Worm (Caenorhabditis elegans) whole organism, midembryonic: Measurements from ENCODE around the gene F58B4.5.

Experiments
- T22C8.4 ChIP-seq: fragments of 200-800 bp; sonication (Bioruptor generic); IDR thresholded peaks from 2 replicates; pipeline ENCODE4 v1.3.6; 2022; ENCODE audit warnings: missing genetic modification characterization, missing compliant biosample characterization
- cog-1 ChIP-seq: sonication (generic microtip); optimal IDR thresholded peaks from 2 replicates; lab custom pipeline; 2016; ENCODE audit warnings: missing genetic modification characterization, missing compliant biosample characterization
- flt-1 ChIP-seq: fragments of 200-800 bp; sonication (Bioruptor generic); IDR thresholded peaks from 2 replicates; pipeline ENCODE4 v1.3.6; 2022; ENCODE audit warnings: missing genetic modification characterization, missing compliant biosample characterization
- klf-2 ChIP-seq: fragments of 200-800 bp; sonication (Bioruptor generic); conservative IDR thresholded peaks from 2 replicates; pipeline ENCODE4 v1.3.6; 2022; ENCODE audit warnings: missing genetic modification reagents, missing genetic modification characterization, missing compliant biosample characterization
- med-1 ChIP-seq: sonication (generic microtip); optimal IDR thresholded peaks from 2 replicates; lab custom pipeline; 2017; ENCODE audit warnings: missing genetic modification characterization, mild to moderate bottlenecking, missing compliant biosample characterization, antibody characterized with exemption, missing genetic modification reagents; ENCODE audit not compliant: insufficient read depth
- ref-1 ChIP-seq: fragments of 200-800 bp; sonication (Bioruptor generic); conservative IDR thresholded peaks from 2 replicates; pipeline ENCODE4 v1.3.6; 2022; ENCODE audit warnings: missing genetic modification reagents, missing genetic modification characterization, missing compliant biosample characterization
- tab-1 ChIP-seq: fragments of 200-800 bp; sonication (Bioruptor generic); IDR thresholded peaks from 2 replicates; pipeline ENCODE4 v1.3.6; 2022; ENCODE audit warnings: missing genetic modification characterization, missing compliant biosample characterization
- ztf-23 ChIP-seq: fragments of 200-800 bp; sonication (Bioruptor generic); IDR thresholded peaks from 2 replicates; pipeline ENCODE4 v1.3.6; 2022; ENCODE audit warnings: missing genetic modification reagents, missing genetic modification characterization, missing compliant biosample characterization
- ztf-29 ChIP-seq: fragments of 200-800 bp; sonication (Bioruptor generic); IDR thresholded peaks from 2 replicates; pipeline ENCODE4 v1.3.6; 2022; ENCODE audit warnings: missing genetic modification reagents, missing genetic modification characterization, missing compliant biosample characterization

F58B4.5 gene

DNA sequence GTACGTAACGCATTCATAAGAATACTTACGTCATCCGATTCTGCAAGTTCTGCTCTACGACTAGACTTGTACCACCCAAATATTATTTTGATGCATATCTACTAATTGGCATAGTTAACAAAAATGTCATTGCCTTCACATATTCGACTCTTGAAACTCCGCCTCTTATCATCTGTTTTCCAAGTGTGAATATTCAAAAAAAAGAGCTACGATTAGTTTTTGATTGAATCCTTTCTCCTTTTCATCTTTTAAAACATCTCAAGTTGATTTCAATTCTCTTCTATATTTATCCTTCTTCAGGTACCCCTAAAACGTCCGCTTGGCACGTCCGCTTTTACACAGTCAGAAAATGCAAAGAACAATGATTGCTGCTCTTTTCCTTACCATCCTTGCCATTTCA, 15.4 kb downstream of the F58B4.5 start, which contains the start of gene F17C11.2:
TSS of gene F17C11.2 (plus strand) at position 301 of the 400 bp plus-strand sequence.
- no peak for TF ChIP-seq flt-1 (GFP tag; lab: Robert Waterston, UW)
- no peak for TF ChIP-seq T22C8.4
- TF ChIP-seq ztf-23 (GFP tag; lab: Robert Waterston, UW) = no peak
- TF ChIP-seq med-1 = no peak
- no peak for TF ChIP-seq ref-1
- TF ChIP-seq tab-1 = no peak
- no peak for TF ChIP-seq cog-1 (tag; lab: Kevin White, UChicago)
- TF ChIP-seq ztf-29 (GFP tag; lab: Robert Waterston, UW) = no peak
- TF ChIP-seq klf-2 (GFP tag; lab: Robert Waterston, UW) = no peak

DNA sequence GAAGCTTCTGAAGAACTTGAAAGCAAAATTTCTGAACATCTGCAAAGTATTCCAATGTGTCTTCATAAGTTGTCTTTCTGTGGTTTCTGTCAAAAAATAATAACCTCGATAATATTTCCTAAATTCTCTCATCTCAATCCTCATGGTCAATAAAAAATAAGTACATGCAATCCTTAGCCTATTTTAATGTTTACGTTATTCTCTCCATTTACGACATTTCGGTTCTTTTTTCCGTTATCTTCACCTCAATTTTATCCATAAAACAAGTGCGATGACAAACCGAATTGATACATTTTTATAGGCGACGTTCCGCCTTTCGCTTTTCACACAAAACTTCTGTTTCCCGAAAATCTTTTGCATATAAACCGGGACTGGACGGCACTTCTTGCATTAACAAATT, 17.0 kb downstream of the F58B4.5 start, which contains the start of gene col-153:
TSS of gene col-153 (plus strand) at position 301 of the 400 bp plus-strand sequence.
- TF ChIP-seq cog-1 (tag; lab: Kevin White, UChicago) = no peak
- no peak for TF ChIP-seq T22C8.4
- no peak for TF ChIP-seq ztf-23 (GFP tag; lab: Robert Waterston, UW)
- TF ChIP-seq flt-1 (GFP tag; lab: Robert Waterston, UW) = no peak
- no peak for TF ChIP-seq ref-1
- TF ChIP-seq med-1 = no peak
- TF ChIP-seq ztf-29 (GFP tag; lab: Robert Waterston, UW) = no peak
- no peak for TF ChIP-seq klf-2 (GFP tag; lab: Robert Waterston, UW)

DNA sequence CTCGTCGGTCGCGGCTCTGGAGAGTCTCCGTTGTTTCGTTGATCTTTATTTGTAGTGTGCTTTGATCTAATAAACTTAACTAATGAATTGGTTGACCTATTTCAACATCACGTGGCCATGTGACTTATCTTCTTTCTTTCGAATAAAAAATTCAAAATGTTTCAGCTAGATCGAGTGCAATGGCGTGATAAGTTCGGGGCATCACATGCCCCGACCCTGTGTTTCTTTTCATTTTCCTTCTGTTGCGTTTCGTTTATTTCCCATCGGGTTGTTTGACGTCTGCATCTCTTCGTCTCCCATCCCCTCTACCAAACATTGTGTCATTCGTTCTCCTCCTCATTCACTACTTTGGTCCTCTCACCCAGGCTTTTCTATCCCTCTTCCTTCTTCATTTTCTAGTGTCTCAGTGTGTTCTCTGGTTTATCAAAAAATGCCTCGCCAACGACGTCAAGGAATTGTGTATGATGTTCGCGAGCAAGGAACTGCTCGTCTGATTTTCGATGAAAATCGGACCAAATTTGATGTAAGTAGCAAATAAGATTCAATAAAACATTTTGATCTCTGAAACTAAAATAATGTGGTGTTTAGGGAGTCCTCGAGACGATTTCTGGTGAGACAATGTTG, 19.3 kb downstream of the F58B4.5 start, which contains the start of gene F17C11.4:
TSS of gene F17C11.4 (plus strand) at position 206 of the 624 bp plus-strand sequence.
- TF ChIP-seq ztf-23 (GFP tag; lab: Robert Waterston, UW) (peak; percentile 34; the same call in 1 of the 2 replicates), flt-1 (GFP tag; lab: Robert Waterston, UW) (no peak)

DNA sequence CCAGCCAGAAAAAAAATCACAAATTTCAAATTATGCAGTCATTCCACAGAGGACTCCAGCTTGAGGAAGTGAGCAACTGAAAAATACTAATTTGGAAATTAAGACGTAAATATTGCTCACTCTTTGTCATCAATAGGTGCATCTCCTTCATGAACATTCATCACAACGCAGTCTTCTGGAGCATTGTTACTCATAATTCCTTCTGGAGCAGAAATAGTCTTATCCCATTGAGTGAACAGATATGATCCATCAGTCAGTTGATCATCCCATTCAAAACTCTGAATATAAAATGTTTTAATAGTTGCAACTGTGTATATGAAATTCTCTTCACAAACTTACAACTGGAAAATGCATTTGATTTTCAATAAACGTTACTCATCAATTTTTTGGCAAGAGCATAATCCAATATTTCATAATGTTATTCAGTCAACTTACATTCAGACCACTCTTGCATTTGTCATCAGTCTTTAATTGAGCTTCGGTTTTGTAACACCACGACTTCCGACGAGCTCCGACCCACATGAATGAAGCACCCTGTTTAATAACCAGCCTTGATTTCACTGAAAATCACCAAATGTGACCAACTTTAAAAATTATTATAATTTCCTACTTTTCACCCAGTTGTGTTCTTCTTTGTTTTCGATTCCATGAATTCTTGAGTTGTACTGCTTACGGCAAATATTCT, 21.1 kb downstream of the F58B4.5 start:
- TF ChIP-seq klf-2 (GFP tag; lab: Robert Waterston, UW) = no peak
- TF ChIP-seq cog-1 (tag; lab: Kevin White, UChicago) = no peak
- TF ChIP-seq ref-1 = no peak
- no peak for TF ChIP-seq flt-1 (GFP tag; lab: Robert Waterston, UW)
- no peak for TF ChIP-seq med-1
- TF ChIP-seq T22C8.4 = no peak
- no peak for TF ChIP-seq ztf-29 (GFP tag; lab: Robert Waterston, UW)
- no peak for TF ChIP-seq ztf-23 (GFP tag; lab: Robert Waterston, UW)
- TF ChIP-seq tab-1 = no peak

DNA sequence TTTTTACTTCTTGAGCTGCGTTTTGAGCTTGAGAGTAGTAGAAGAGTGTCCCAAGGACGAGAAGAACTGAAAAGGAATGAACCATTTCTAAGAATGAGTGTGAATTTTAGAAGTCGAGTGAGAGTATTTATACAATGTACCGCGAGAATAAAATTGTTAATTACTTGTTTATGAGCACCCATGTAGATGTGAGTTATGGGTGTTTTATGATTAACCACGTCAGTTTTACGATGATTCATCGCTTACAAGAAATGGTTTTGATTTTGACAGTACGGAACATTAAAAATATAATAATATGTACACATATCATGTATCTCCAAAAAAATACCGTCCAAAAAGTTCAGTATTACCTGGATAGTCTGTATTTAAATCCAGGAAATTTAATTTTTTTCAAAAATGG, 21.8 kb downstream of the F58B4.5 start, which contains the start of gene clec-221:
TSS of gene clec-221 (minus strand) at position 101 of the 400 bp plus-strand sequence.
- no peak for TF ChIP-seq klf-2 (GFP tag; lab: Robert Waterston, UW)
- no peak for TF ChIP-seq ref-1
- TF ChIP-seq flt-1 (GFP tag; lab: Robert Waterston, UW) = no peak
- no peak for TF ChIP-seq cog-1 (tag; lab: Kevin White, UChicago)
- no peak for TF ChIP-seq med-1
- TF ChIP-seq T22C8.4 = no peak
- TF ChIP-seq tab-1 = no peak
- TF ChIP-seq ztf-23 (GFP tag; lab: Robert Waterston, UW) = no peak
- TF ChIP-seq ztf-29 (GFP tag; lab: Robert Waterston, UW) = no peak

DNA sequence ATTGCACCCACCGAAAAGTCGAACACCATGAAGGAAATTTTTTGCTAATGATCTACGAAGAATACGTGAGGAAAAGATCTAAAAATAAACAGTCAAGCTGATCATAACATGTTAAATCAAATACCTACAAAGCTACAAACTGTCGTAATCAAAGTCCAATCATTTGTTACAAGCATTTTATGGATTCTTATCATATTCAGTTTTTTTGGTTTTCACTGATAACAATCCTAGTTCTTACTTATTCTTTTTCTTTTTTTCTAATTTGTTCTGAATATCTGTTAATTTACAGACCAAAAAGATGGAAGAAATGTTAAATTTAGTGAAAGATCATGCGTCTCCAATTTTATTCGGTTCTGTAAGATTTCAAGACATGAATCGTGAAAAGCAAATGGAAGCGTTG, 22.3 kb downstream of the F58B4.5 start, which contains the start of gene F17C11.6:
TSS of gene F17C11.6 (plus strand) at position 290 of the 400 bp plus-strand sequence.
- TF ChIP-seq med-1 (no peak), ztf-23 (GFP tag; lab: Robert Waterston, UW) (no peak)

DNA sequence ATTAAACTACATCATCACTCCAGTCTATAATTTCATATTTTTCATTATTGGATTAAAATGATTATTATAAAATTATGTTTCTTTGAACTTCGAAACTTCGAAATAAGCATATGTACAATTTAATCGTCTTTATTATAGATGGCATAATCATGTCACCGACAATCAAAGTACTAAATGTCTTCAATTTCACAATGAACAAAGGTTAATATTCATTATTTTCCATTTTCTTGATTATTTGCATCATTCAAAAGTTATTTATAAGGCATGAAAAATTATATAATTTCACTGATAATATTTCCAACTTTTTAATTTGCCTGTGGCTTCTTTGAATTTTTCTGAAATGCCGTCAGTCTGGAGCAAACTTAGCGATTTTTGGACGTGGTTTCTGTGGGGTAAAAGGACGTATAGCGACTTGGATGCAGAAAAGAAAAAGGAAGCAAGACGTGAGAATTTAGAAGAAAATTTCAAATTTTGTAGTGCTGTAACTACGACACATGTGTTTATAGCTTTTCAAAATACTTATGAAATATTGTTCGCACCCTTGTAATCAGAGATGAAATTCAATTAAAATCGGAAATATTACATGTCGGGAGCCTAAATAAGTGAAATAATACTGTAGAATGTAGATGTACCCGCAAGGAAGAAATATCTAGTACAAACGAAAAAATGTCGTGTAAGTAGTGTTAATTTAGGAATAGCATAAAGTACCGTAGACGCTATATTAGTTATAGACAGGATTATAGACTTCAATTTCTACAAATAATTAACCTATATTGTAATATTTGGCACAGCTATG, 23.4 kb downstream of the F58B4.5 start, which contains the start of gene F17C11.13:
TSS of gene F17C11.13 (plus strand) at position 243 of the 796 bp plus-strand sequence.
- TF ChIP-seq cog-1 (tag; lab: Kevin White, UChicago) (no peak), T22C8.4 (no peak), ref-1 (no peak), ztf-29 (GFP tag; lab: Robert Waterston, UW) (no peak), tab-1 (no peak), flt-1 (GFP tag; lab: Robert Waterston, UW) (no peak), ztf-23 (GFP tag; lab: Robert Waterston, UW) (no peak)

DNA sequence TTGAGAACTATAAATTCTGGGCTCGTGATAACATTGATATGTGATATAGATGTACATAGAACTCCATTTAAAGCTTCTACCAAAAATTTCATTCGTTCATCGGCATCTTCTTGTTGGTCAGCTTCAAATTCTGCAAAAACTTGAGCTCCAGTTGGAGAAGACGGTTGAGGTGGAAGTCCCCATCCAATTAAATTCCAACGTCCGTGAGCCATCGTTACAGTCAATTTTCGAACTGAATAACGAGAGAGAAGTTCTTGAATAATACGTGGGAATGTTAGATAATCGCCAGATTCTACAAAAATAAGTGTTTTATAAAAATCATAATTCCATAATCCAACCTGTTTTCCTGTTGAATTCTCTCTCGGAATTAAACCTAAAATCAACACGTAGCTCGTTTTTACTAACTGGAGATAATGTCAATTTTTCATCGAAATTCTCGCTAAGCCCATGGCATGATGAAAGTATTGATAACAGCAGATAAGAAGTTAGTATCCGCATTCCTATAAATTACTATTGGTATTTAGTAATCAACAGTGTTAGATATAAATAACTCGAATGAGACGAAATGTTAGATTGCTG, 25.9 kb downstream of the F58B4.5 start, which contains the start of gene pigt-1:
TSS of gene pigt-1 (minus strand) at position 500 of the 579 bp plus-strand sequence.
- TF ChIP-seq ztf-23 (GFP tag; lab: Robert Waterston, UW) = no peak
- TF ChIP-seq klf-2 (GFP tag; lab: Robert Waterston, UW) = no peak
- no peak for TF ChIP-seq ref-1
- TF ChIP-seq ztf-29 (GFP tag; lab: Robert Waterston, UW) = no peak
- no peak for TF ChIP-seq cog-1 (tag; lab: Kevin White, UChicago)
- no peak for TF ChIP-seq T22C8.4
- TF ChIP-seq med-1 = no peak
- TF ChIP-seq flt-1 (GFP tag; lab: Robert Waterston, UW) = no peak
- no peak for TF ChIP-seq tab-1

DNA sequence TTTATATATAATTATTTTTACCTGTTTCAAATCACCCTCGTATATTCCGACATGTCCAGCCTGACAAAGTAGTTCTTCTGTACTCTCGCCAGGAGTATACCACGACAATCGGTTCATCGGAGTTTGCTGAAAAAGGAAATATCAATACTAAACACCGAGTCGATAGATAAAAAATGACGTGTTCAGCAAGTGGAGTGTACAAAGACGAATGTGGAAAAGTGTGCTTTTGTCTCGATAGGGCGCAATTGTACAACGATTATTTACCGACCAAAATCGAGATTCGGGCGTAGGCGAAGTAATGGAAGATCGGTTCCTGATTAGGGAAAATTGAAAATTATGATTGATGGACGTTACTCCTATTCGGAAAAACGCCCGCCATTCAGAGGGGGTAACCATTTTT, 28.1 kb downstream of the F58B4.5 start, which contains the start of gene vps-36:
TSS of gene vps-36 (minus strand) at position 126 of the 400 bp plus-strand sequence.
- no peak for TF ChIP-seq tab-1
- TF ChIP-seq ref-1 = no peak
- no peak for TF ChIP-seq ztf-23 (GFP tag; lab: Robert Waterston, UW)
- TF ChIP-seq med-1 = no peak
- TF ChIP-seq cog-1 (tag; lab: Kevin White, UChicago) = no peak
- no peak for TF ChIP-seq T22C8.4
- TF ChIP-seq flt-1 (GFP tag; lab: Robert Waterston, UW) = no peak
- no peak for TF ChIP-seq ztf-29 (GFP tag; lab: Robert Waterston, UW)
- no peak for TF ChIP-seq klf-2 (GFP tag; lab: Robert Waterston, UW)
